Fruit fly (Drosophila melanogaster) whole organism, adult: ENCODE measurements around the gene Teh3.

Source experiments
- CG11617 ChIP-seq: fragments of 200-800 bp; sonication (Bioruptor generic); optimal IDR thresholded peaks from 2 replicates; lab custom pipeline; 2017; ENCODE audit warnings: mild to moderate bottlenecking, missing biosample characterization, missing genetic modification reagents, missing genetic modification characterization
- CG7045 ChIP-seq: fragments of 200-800 bp; sonication (Bioruptor generic); optimal IDR thresholded peaks from 2 replicates; lab custom pipeline; 2017; ENCODE audit warnings: missing biosample characterization, mild to moderate bottlenecking, missing genetic modification characterization
- Clk ChIP-seq: fragments of 200-800 bp; sonication (Bioruptor generic); optimal IDR thresholded peaks from 2 replicates; lab custom pipeline; 2017; ENCODE audit warnings: missing biosample characterization, missing genetic modification characterization
- bab1 ChIP-seq: fragments of 200-800 bp; sonication (Bioruptor generic); optimal IDR thresholded peaks from 3 replicates; lab custom pipeline; 2019; ENCODE audit warnings: missing biosample characterization, mild to moderate bottlenecking, missing genetic modification characterization, moderate library complexity
- cic ChIP-seq: fragments of 200-800 bp; sonication (Bioruptor generic); optimal IDR thresholded peaks from 2 replicates; lab custom pipeline; 2017; ENCODE audit warnings: missing biosample characterization, mild to moderate bottlenecking, missing genetic modification characterization, moderate library complexity
- toe ChIP-seq: fragments of 200-800 bp; sonication (Bioruptor generic); optimal IDR thresholded peaks from 2 replicates; lab custom pipeline; 2016; ENCODE audit warnings: missing biosample characterization, missing genetic modification characterization

dm6 chr3L:4157852-4158251 lies 26.6 kb downstream of the Teh3 start:
- TF ChIP-seq CG11617 (GFP tag; lab: Kevin White, UChicago) (no peak), toe (GFP tag; lab: Kevin White, UChicago) (no peak), Clk (GFP tag; lab: Kevin White, UChicago) (no peak), cic (no peak), CG7045 (GFP tag; lab: Kevin White, UChicago) (no peak), bab1 (GFP tag; lab: Kevin White, UChicago) (no peak)
